Fruit fly (Drosophila melanogaster) whole organism, embryonic: ENCODE measurements around the gene CG14667.

Experiments used
- Ada2b ChIP-seq: fragments of 200-800 bp; sonication (Bioruptor generic); IDR thresholded peaks from 2 replicates; pipeline ENCODE4 v1.3.6; 2022; ENCODE audit warnings: missing biosample characterization, missing genetic modification characterization
- CG11398 ChIP-seq: fragments of 200-800 bp; sonication (Bioruptor generic); optimal IDR thresholded peaks from 2 replicates; lab custom pipeline; 2016; ENCODE audit warnings: missing biosample characterization, missing genetic modification characterization
- CG14050 ChIP-seq: fragments of 200-800 bp; sonication (Bioruptor generic); IDR thresholded peaks from 3 replicates; pipeline ENCODE4 v1.3.6; 2022; ENCODE audit warnings: missing biosample characterization, missing genetic modification characterization
- Sry-δ ChIP-seq: fragments of 200-800 bp; sonication (Bioruptor generic); optimal IDR thresholded peaks from 2 replicates; lab custom pipeline; 2016; ENCODE audit warnings: missing biosample characterization, missing genetic modification characterization
- fd102C ChIP-seq: fragments of 200-800 bp; sonication (Bioruptor generic); optimal IDR thresholded peaks from 2 replicates; lab custom pipeline; 2018; ENCODE audit warnings: missing biosample characterization, mild to moderate bottlenecking, missing genetic modification characterization, moderate library complexity
- trem ChIP-seq: fragments of 200-800 bp; optimal IDR thresholded peaks from 3 replicates; lab custom pipeline; 2019; ENCODE audit warnings: missing biosample characterization, mild to moderate bottlenecking, missing genetic modification characterization, moderate library complexity
- unpg ChIP-seq: fragments of 200-800 bp; sonication (Bioruptor generic); optimal IDR thresholded peaks from 3 replicates; lab custom pipeline; 2018; ENCODE audit warnings: missing biosample characterization, mild to moderate bottlenecking, missing genetic modification characterization, moderate library complexity

- TF ChIP-seq fd102C (no peak), trem (tag; lab: Kevin White, UChicago) (no peak), unpg (GFP tag; lab: Kevin White, UChicago) (no peak), Ada2b (GFP tag; lab: Robert Waterston, UW) (no peak), CG14050 (GFP tag; lab: Robert Waterston, UW) (no peak), Sry-δ (GFP tag; lab: Kevin White, UChicago) (no peak), CG11398 (no peak)
Observed at dm6 chr3R:5389435-5389834, 14.6 kb downstream of the CG14667 start.
